Worm (Caenorhabditis elegans) whole organism, early embryonic: ENCODE results near the gene F37C12.21.

ENCODE experiments used
- B0310.2 ChIP-seq: sonication (generic microtip); optimal IDR thresholded peaks from 2 replicates; lab custom pipeline; 2016; ENCODE audit warnings: mild to moderate bottlenecking, missing genetic modification characterization, missing compliant biosample characterization
- F13C5.2 ChIP-seq: sonication (generic microtip); optimal IDR thresholded peaks from 2 replicates; lab custom pipeline; 2017; ENCODE audit warnings: mild to moderate bottlenecking, missing genetic modification characterization, inconsistent platforms, missing compliant biosample characterization
- aly-1 ChIP-seq: sonication (generic microtip); optimal IDR thresholded peaks from 2 replicates; lab custom pipeline; 2016; ENCODE audit warnings: missing genetic modification characterization, missing compliant biosample characterization
- ama-1 ChIP-seq: fragments of 150-350 bp; optimal IDR thresholded peaks from 2 replicates; lab custom pipeline; 2014
- ceh-13 ChIP-seq: fragments of 200-800 bp; sonication (Bioruptor generic); optimal IDR thresholded peaks from 2 replicates; lab custom pipeline; 2018; ENCODE audit warnings: mild to moderate bottlenecking, missing genetic modification characterization, missing compliant biosample characterization
- ceh-36 ChIP-seq: sonication (generic microtip); optimal IDR thresholded peaks from 2 replicates; lab custom pipeline; 2016; ENCODE audit warnings: missing genetic modification characterization, inconsistent platforms, missing compliant biosample characterization
- ets-7 ChIP-seq: sonication (generic microtip); optimal IDR thresholded peaks from 2 replicates; lab custom pipeline; 2016; ENCODE audit warnings: missing genotype, missing genetic modification characterization, missing compliant biosample characterization
- flt-1 ChIP-seq: fragments of 200-800 bp; sonication (Bioruptor generic); IDR thresholded peaks from 2 replicates; pipeline ENCODE4 v1.3.6; 2022; ENCODE audit warnings: missing genetic modification characterization, missing compliant biosample characterization
- hmbx-1 ChIP-seq: sonication (generic microtip); optimal IDR thresholded peaks from 2 replicates; lab custom pipeline; 2016; ENCODE audit warnings: mild to moderate bottlenecking, missing genetic modification characterization, missing compliant biosample characterization
- hmg-4 ChIP-seq: fragments of 200-800 bp; sonication (Bioruptor generic); optimal IDR thresholded peaks from 2 replicates; lab custom pipeline; 2018; ENCODE audit warnings: mild to moderate bottlenecking, missing genetic modification characterization, missing compliant biosample characterization
- hnd-1 ChIP-seq: sonication (generic microtip); optimal IDR thresholded peaks from 2 replicates; lab custom pipeline; 2016; ENCODE audit warnings: missing genetic modification characterization, missing compliant biosample characterization
- pes-1 ChIP-seq: fragments of 200-800 bp; sonication (Bioruptor generic); IDR thresholded peaks from 2 replicates; pipeline ENCODE4 v1.3.6; 2022; ENCODE audit warnings: missing genetic modification reagents, missing genetic modification characterization, missing compliant biosample characterization
- scrt-1 ChIP-seq: fragments of 200-800 bp; sonication (Bioruptor generic); IDR thresholded peaks from 2 replicates; pipeline ENCODE4 v1.3.6; 2022; ENCODE audit warnings: missing genetic modification characterization, missing compliant biosample characterization
- sea-1 ChIP-seq: fragments of 200-800 bp; sonication (Bioruptor generic); conservative IDR thresholded peaks from 2 replicates; pipeline ENCODE4 v1.3.6; 2022; ENCODE audit warnings: missing genetic modification characterization, missing compliant biosample characterization
- tbx-11 ChIP-seq: fragments of 200-800 bp; sonication (Bioruptor generic); IDR thresholded peaks from 2 replicates; pipeline ENCODE4 v1.3.6; 2022; ENCODE audit warnings: missing genetic modification characterization, missing compliant biosample characterization
- tbx-37 ChIP-seq: fragments of 200-800 bp; sonication (Bioruptor generic); conservative IDR thresholded peaks from 2 replicates; pipeline ENCODE4 v1.3.6; 2022; ENCODE audit warnings: missing genetic modification reagents, missing genetic modification characterization, missing compliant biosample characterization
- tra-4 ChIP-seq: sonication (generic microtip); optimal IDR thresholded peaks from 2 replicates; lab custom pipeline; 2017; ENCODE audit warnings: missing genetic modification characterization, missing compliant biosample characterization

The F37C12.21 gene

DNA sequence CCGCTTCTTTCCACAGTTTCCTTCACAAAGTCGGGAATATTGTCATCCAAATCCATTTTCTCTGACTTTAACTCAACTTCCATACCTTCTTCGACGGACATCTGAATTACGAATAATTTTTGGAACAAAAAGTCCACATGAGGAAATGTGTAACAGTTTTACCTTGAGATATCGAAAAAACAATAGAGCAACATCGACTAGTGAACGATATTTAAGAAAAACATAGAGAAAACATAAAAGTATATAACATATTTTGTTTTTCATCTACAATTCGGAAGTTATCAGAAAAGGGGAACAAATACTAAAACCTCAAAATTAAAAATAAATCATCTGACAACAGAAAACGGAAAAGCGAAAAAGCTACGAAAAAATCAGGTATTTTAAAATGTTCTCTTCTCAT is 44.6 kb downstream of the F37C12.21 start, which contains the start of gene adr-2:
TSS of gene adr-2 (minus strand) at position 101 of the 400 bp plus-strand sequence.
- TF ChIP-seq ets-7 (tag; lab: Kevin White, UChicago) (no peak), aly-1 (tag; lab: Kevin White, UChicago) (no peak), B0310.2 (tag; lab: Kevin White, UChicago) (no peak), tbx-37 (no peak), sea-1 (GFP tag; lab: Robert Waterston, UW) (no peak), pes-1 (GFP tag; lab: Robert Waterston, UW) (no peak), F13C5.2 (tag; lab: Kevin White, UChicago) (no peak), flt-1 (no peak), hmbx-1 (no peak), tbx-11 (GFP tag; lab: Robert Waterston, UW) (no peak), ceh-13 (GFP tag; lab: Kevin White, UChicago) (no peak), ceh-36 (tag; lab: Kevin White, UChicago) (no peak), ama-1 (lab: Kevin White, UChicago) (no peak), hnd-1 (tag; lab: Kevin White, UChicago) (no peak), scrt-1 (no peak), hmg-4 (no peak), tra-4 (no peak)

DNA sequence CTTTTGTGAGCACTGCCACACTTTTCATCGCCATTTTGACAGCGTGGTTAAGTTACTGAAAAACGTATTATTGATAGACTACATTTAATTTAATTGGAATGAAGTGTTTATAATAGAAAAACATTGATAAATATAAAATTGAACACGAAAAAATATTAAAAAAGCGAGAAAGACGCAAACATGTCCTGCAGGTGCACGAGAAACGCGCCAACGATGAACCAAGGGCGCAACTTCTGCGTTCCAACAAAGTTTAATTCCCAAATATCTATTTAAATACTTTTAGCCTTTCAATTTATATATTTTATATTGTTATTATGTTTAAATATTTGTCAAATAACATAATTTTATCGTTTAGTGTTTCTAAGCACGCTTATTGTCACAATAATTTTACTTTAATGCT is 46.0 kb downstream of the F37C12.21 start, which contains the start of gene ndus-8:
TSS of gene ndus-8 (minus strand) at position 55 of the 400 bp plus-strand sequence.
- no peak for TF ChIP-seq tra-4
- TF ChIP-seq ceh-36 (tag; lab: Kevin White, UChicago): no peak
- TF ChIP-seq B0310.2 (tag; lab: Kevin White, UChicago): no peak
- no peak for TF ChIP-seq aly-1 (tag; lab: Kevin White, UChicago)
- TF ChIP-seq pes-1 (GFP tag; lab: Robert Waterston, UW): no peak
- no peak for TF ChIP-seq hmbx-1
